Worm (Caenorhabditis elegans) whole organism, late embryonic: ENCODE data around the gene trpl-5.
"Not testable (repeated sequence)": the region's sequence is repeated elsewhere in the genome, so short reads cannot be mapped to it uniquely, and the experiment has no call there.

ENCODE experiments used
- C38D4.7 ChIP-seq: fragments of 200-800 bp; sonication (Bioruptor generic); optimal IDR thresholded peaks from 2 replicates; lab custom pipeline; 2018; ENCODE audit warnings: mild to moderate bottlenecking, missing genetic modification characterization, moderate library complexity, missing compliant biosample characterization
- F13H6.1 ChIP-seq: sonication (generic microtip); optimal IDR thresholded peaks from 2 replicates; lab custom pipeline; 2016; ENCODE audit warnings: missing genetic modification characterization, missing compliant biosample characterization
- K09A11.1 ChIP-seq: sonication (generic microtip); optimal IDR thresholded peaks from 2 replicates; lab custom pipeline; 2017; ENCODE audit warnings: antibody characterized with exemption, mild to moderate bottlenecking, missing genetic modification characterization, missing compliant biosample characterization; ENCODE audit not compliant: insufficient read depth
- T23F11.4 ChIP-seq: fragments of 200-800 bp; sonication (Bioruptor generic); optimal IDR thresholded peaks from 2 replicates; lab custom pipeline; 2018; ENCODE audit warnings: mild to moderate bottlenecking, missing genetic modification characterization, missing compliant biosample characterization
- Y22D7AL.16 ChIP-seq: sonication (generic microtip); optimal IDR thresholded peaks from 2 replicates; lab custom pipeline; 2016; ENCODE audit warnings: missing genetic modification characterization, missing compliant biosample characterization
- ahr-1 ChIP-seq: sonication (generic microtip); optimal IDR thresholded peaks from 2 replicates; lab custom pipeline; 2016; ENCODE audit warnings: missing genetic modification characterization, missing compliant biosample characterization
- ceh-14 ChIP-seq: sonication (generic microtip); optimal IDR thresholded peaks from 2 replicates; lab custom pipeline; 2016; ENCODE audit warnings: missing genotype, missing genetic modification characterization, missing compliant biosample characterization
- ceh-2 ChIP-seq: sonication (generic microtip); optimal IDR thresholded peaks from 2 replicates; lab custom pipeline; 2016; ENCODE audit warnings: missing genotype, missing genetic modification characterization, missing compliant biosample characterization
- ceh-31 ChIP-seq: sonication (generic microtip); optimal IDR thresholded peaks from 2 replicates; lab custom pipeline; 2016; ENCODE audit warnings: missing genetic modification characterization, missing compliant biosample characterization
- ceh-6 ChIP-seq: fragments of 200-800 bp; sonication (Bioruptor generic); optimal IDR thresholded peaks from 2 replicates; lab custom pipeline; 2018; ENCODE audit warnings: mild to moderate bottlenecking, missing genetic modification characterization, missing compliant biosample characterization
- ceh-9 ChIP-seq: sonication (generic microtip); optimal IDR thresholded peaks from 2 replicates; lab custom pipeline; 2016; ENCODE audit warnings: mild to moderate bottlenecking, missing genetic modification characterization, inconsistent platforms, missing compliant biosample characterization
- dmd-4 ChIP-seq: sonication (generic microtip); optimal IDR thresholded peaks from 2 replicates; lab custom pipeline; 2016; ENCODE audit warnings: borderline replicate concordance, missing genetic modification characterization, missing compliant biosample characterization
- ets-4 ChIP-seq: sonication (generic microtip); optimal IDR thresholded peaks from 2 replicates; lab custom pipeline; 2016; ENCODE audit warnings: missing genetic modification characterization, missing compliant biosample characterization
- fkh-10 ChIP-seq: fragments of 150-350 bp; optimal IDR thresholded peaks from 2 replicates; lab custom pipeline; 2014; ENCODE audit warnings: missing biosample characterization, missing genetic modification reagents, missing genetic modification characterization
- hlh-13 ChIP-seq: fragments of 200-800 bp; sonication (Bioruptor generic); optimal IDR thresholded peaks from 2 replicates; lab custom pipeline; 2018; ENCODE audit warnings: mild to moderate bottlenecking, missing genetic modification characterization, missing compliant biosample characterization
- hlh-30 ChIP-seq: sonication (generic microtip); optimal IDR thresholded peaks from 2 replicates; lab custom pipeline; 2017; ENCODE audit warnings: antibody characterized with exemption, missing genetic modification characterization, missing compliant biosample characterization; ENCODE audit not compliant: insufficient read depth
- hlh-6 ChIP-seq: sonication (generic microtip); optimal IDR thresholded peaks from 2 replicates; lab custom pipeline; 2016; ENCODE audit warnings: missing genotype, missing genetic modification characterization, missing compliant biosample characterization
- nfya-1 ChIP-seq: sonication (generic microtip); optimal IDR thresholded peaks from 2 replicates; lab custom pipeline; 2017; ENCODE audit warnings: missing genetic modification characterization, mild to moderate bottlenecking, missing compliant biosample characterization, antibody characterized with exemption, moderate library complexity
- nhr-11 ChIP-seq: fragments of 150-350 bp; optimal IDR thresholded peaks from 2 replicates; lab custom pipeline; 2014; ENCODE audit warnings: missing biosample characterization, missing genetic modification characterization
- nhr-232 ChIP-seq: sonication (generic microtip); optimal IDR thresholded peaks from 2 replicates; lab custom pipeline; 2016; ENCODE audit warnings: missing genetic modification characterization, missing compliant biosample characterization
- npax-4 ChIP-seq: sonication (generic microtip); optimal IDR thresholded peaks from 2 replicates; lab custom pipeline; 2016; ENCODE audit warnings: missing genetic modification characterization, missing compliant biosample characterization
- odd-2 ChIP-seq: sonication (generic microtip); optimal IDR thresholded peaks from 2 replicates; lab custom pipeline; 2017; ENCODE audit warnings: antibody characterized with exemption, mild to moderate bottlenecking, missing genetic modification characterization, missing compliant biosample characterization
- pag-3 ChIP-seq: sonication (generic microtip); optimal IDR thresholded peaks from 2 replicates; lab custom pipeline; 2016; ENCODE audit warnings: missing compliant biosample characterization, missing genetic modification characterization, borderline replicate concordance
- pat-9 ChIP-seq: fragments of 200-800 bp; sonication (Bioruptor generic); optimal IDR thresholded peaks from 2 replicates; lab custom pipeline; 2018; ENCODE audit warnings: mild to moderate bottlenecking, missing genetic modification characterization, moderate library complexity, missing compliant biosample characterization
- pax-1 ChIP-seq: fragments of 150-350 bp; optimal IDR thresholded peaks from 2 replicates; lab custom pipeline; 2014; ENCODE audit warnings: missing biosample characterization, missing genetic modification characterization
- pros-1 ChIP-seq: fragments of 150-350 bp; optimal IDR thresholded peaks from 2 replicates; lab custom pipeline; 2014; ENCODE audit warnings: missing biosample characterization, missing genetic modification reagents, missing genetic modification characterization
- sdc-2 ChIP-seq: sonication (generic microtip); optimal IDR thresholded peaks from 2 replicates; lab custom pipeline; 2016; ENCODE audit warnings: missing genotype, missing genetic modification characterization, missing compliant biosample characterization
- syd-9 ChIP-seq: sonication (generic microtip); optimal IDR thresholded peaks from 2 replicates; lab custom pipeline; 2016; ENCODE audit warnings: mild to moderate bottlenecking, missing genetic modification characterization, moderate library complexity, missing compliant biosample characterization
- tbx-2 ChIP-seq: sonication (generic microtip); optimal IDR thresholded peaks from 2 replicates; lab custom pipeline; 2016; ENCODE audit warnings: missing genetic modification characterization, missing compliant biosample characterization
- ttx-3 ChIP-seq: sonication (generic microtip); optimal IDR thresholded peaks from 2 replicates; lab custom pipeline; 2016; ENCODE audit warnings: missing genetic modification reagents, missing genetic modification characterization, missing compliant biosample characterization
- unc-3 ChIP-seq, 2 experiments: fragments of 200-800 bp in 1 of 2; sonication (Bioruptor generic) in 1 of 2; sonication (generic microtip) in 1 of 2; conservative IDR thresholded peaks in 1 of 2; optimal IDR thresholded peaks in 1 of 2; 2 replicates each; pipeline versions ENCODE4 v1.3.6 to Lab custom; 2016 to 2022; ENCODE audit warnings: missing compliant biosample characterization in 2 of 2, missing genetic modification characterization in 2 of 2, missing genetic modification reagents in 1 of 2
- unc-42 ChIP-seq: sonication (generic microtip); optimal IDR thresholded peaks from 2 replicates; lab custom pipeline; 2016; ENCODE audit warnings: missing genotype, missing genetic modification characterization, missing compliant biosample characterization
- unc-55 ChIP-seq: sonication (generic microtip); optimal IDR thresholded peaks from 2 replicates; lab custom pipeline; 2017; ENCODE audit warnings: missing biosample characterization, missing genetic modification reagents, missing genetic modification characterization
- zip-5 ChIP-seq: sonication (generic microtip); optimal IDR thresholded peaks from 2 replicates; lab custom pipeline; 2016; ENCODE audit warnings: missing genetic modification characterization, missing compliant biosample characterization
- ztf-16 ChIP-seq: sonication (generic microtip); optimal IDR thresholded peaks from 2 replicates; lab custom pipeline; 2017; ENCODE audit warnings: missing genetic modification characterization, missing compliant biosample characterization

The trpl-5 gene

ce11 chrII:2063989-2064388 lies 26.4 kb downstream of the trpl-5 start, which contains the start of gene F07E5.13:
Gene F07E5.13 (minus strand): TSS chrII:2064089.
- TF ChIP-seq ceh-31 (tag; lab: Kevin White, UChicago) (no peak), ceh-14 (no peak), pat-9 (tag; lab: Kevin White, UChicago) (no peak), nhr-11 (tag; lab: Kevin White, UChicago) (no peak), ttx-3 (no peak), sdc-2 (tag; lab: Kevin White, UChicago) (no peak), hlh-13 (GFP tag; lab: Kevin White, UChicago) (no peak), nhr-232 (tag; lab: Kevin White, UChicago) (no peak), pag-3 (no peak), hlh-6 (tag; lab: Kevin White, UChicago) (no peak)

- TF ChIP-seq tbx-2 (tag; lab: Kevin White, UChicago) (peak; percentile 1), nfya-1 (peak; percentile 42), unc-42 (tag; lab: Kevin White, UChicago) (peak; percentile 20), hlh-30 (tag; lab: Kevin White, UChicago) (no peak)
Observed at ce11 chrII:2058985-2059384, 31.5 kb downstream of the trpl-5 start, which contains the start of gene F07E5.5. Gene F07E5.5 (minus strand): TSS chrII:2059070.

- TF ChIP-seq ceh-6 (GFP tag; lab: Kevin White, UChicago) (no peak), tbx-2 (tag; lab: Kevin White, UChicago) (no peak), ceh-2 (tag; lab: Kevin White, UChicago) (no peak), ahr-1 (tag; lab: Kevin White, UChicago) (no peak), hlh-30 (tag; lab: Kevin White, UChicago) (no peak), unc-55 (GFP tag; lab: Kevin White, UChicago) (no peak), ets-4 (no peak), F13H6.1 (tag; lab: Kevin White, UChicago) (no peak), nhr-11 (tag; lab: Kevin White, UChicago) (no peak), npax-4 (tag; lab: Kevin White, UChicago) (no peak), ceh-9 (tag; lab: Kevin White, UChicago) (no peak), unc-3 (GFP tag; conservative IDR thresholded peaks at IDR 0.05; lab: Robert Waterston, UW) (no peak), unc-3 (tag; optimal IDR thresholded peaks at IDR 0.05; lab: Kevin White, UChicago) (no peak)
Observed at ce11 chrII:2051372-2051771, 39.1 kb downstream of the trpl-5 start, which contains the start of gene fbxb-35. Gene fbxb-35 (plus strand): TSS chrII:2051672.

- TF ChIP-seq tbx-2 (tag; lab: Kevin White, UChicago); ceh-31 (tag; lab: Kevin White, UChicago); T23F11.4: not testable (repeated sequence)
Observed at ce11 chrII:2046556-2046955, 43.9 kb downstream of the trpl-5 start, which contains the start of gene math-1. Gene math-1 (minus strand): TSS chrII:2046656.

ce11 chrII:2045505-2045904 lies 44.9 kb downstream of the trpl-5 start, which contains the start of gene bath-24:
Gene bath-24 (minus strand): TSS chrII:2045605.
- no peak for TF ChIP-seq dmd-4 (tag; lab: Kevin White, UChicago)
- no peak for TF ChIP-seq ceh-9 (tag; lab: Kevin White, UChicago)
- no peak for TF ChIP-seq ceh-31 (tag; lab: Kevin White, UChicago)
- TF ChIP-seq K09A11.1: no peak
- no peak for TF ChIP-seq ceh-2 (tag; lab: Kevin White, UChicago)
- no peak for TF ChIP-seq odd-2 (tag; lab: Kevin White, UChicago)
- no peak for TF ChIP-seq Y22D7AL.16 (tag; lab: Kevin White, UChicago)
- no peak for TF ChIP-seq pros-1 (tag; lab: Kevin White, UChicago)
- no peak for TF ChIP-seq C38D4.7
- no peak for TF ChIP-seq pax-1
- no peak for TF ChIP-seq hlh-30 (tag; lab: Kevin White, UChicago)
- TF ChIP-seq fkh-10 (GFP tag; lab: Kevin White, UChicago): no peak
- no peak for TF ChIP-seq zip-5 (tag; lab: Kevin White, UChicago)
- no peak for TF ChIP-seq syd-9 (tag; lab: Kevin White, UChicago)
- no peak for TF ChIP-seq ceh-14
- TF ChIP-seq ztf-16 (tag; lab: Kevin White, UChicago): no peak
- no peak for TF ChIP-seq hlh-13 (GFP tag; lab: Kevin White, UChicago)
- no peak for TF ChIP-seq pat-9 (tag; lab: Kevin White, UChicago)
